Worm (Caenorhabditis elegans) whole organism, L4/young adult: ENCODE measurements around the gene W04G3.11.

Experiments
- W03F9.2 ChIP-seq: fragments of 150-350 bp; optimal IDR thresholded peaks from 2 replicates; lab custom pipeline; 2014; ENCODE audit warnings: missing biosample characterization, missing genetic modification characterization
- dao-5 ChIP-seq: sonication (generic microtip); optimal IDR thresholded peaks from 2 replicates; lab custom pipeline; 2016; ENCODE audit warnings: missing genotype, missing genetic modification characterization, moderate library complexity, missing compliant biosample characterization
- him-1 ChIP-seq: sonication (generic microtip); optimal IDR thresholded peaks from 2 replicates; lab custom pipeline; 2016; ENCODE audit warnings: missing genotype, missing genetic modification reagents, missing genetic modification characterization, missing compliant biosample characterization

W04G3.11 gene

DNA sequence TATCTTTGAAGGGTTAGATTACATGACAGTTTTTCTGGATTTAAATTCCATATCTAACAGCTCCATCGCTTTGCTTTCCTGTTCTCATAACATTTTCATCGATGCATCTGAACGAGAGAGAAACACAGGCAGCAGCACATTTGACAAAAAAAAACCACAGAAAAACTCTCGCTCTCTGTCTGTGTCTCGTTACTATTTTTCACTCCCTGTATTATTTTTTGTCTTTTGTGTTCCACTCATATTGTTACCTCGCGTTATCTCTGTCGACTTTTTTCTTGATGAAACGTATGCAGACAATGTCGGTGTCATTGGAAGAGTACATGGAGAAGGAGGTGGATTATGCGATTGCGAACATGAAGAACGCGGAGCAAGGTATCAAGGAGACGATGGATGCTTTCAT lies at the start of gene W04G3.11:
Gene W04G3.11 (plus strand): TSS at position 244 of the 400 bp plus-strand sequence.
- TF ChIP-seq dao-5 (tag; lab: Kevin White, UChicago), result no peak
- TF ChIP-seq him-1 (tag; lab: Kevin White, UChicago), result no peak
- TF ChIP-seq W03F9.2 (tag; lab: Kevin White, UChicago), result no peak

DNA sequence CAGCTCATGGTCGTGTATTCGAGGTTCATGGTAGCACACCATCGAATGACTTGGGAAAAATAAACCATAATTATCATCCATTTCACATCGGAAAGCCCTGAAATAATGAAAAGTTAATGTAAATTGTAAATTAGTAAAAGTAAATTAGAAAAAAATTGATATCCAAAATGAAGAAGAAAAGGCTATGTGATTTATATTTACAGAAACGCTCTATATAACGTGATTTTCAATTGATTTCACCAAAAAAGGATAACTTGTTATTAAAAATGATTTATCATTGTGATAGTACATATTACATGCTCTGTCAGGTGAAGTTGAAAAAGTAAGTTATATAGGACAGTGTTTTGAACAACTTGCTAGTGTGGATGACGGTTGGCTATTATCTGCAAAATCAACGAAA lies 46.2 kb upstream of the W04G3.11 start, which contains the start of gene C09F12.3:
Gene C09F12.3 (minus strand): TSS at position 101 of the 400 bp plus-strand sequence.
- TF ChIP-seq him-1 (tag; lab: Kevin White, UChicago), result no peak

DNA sequence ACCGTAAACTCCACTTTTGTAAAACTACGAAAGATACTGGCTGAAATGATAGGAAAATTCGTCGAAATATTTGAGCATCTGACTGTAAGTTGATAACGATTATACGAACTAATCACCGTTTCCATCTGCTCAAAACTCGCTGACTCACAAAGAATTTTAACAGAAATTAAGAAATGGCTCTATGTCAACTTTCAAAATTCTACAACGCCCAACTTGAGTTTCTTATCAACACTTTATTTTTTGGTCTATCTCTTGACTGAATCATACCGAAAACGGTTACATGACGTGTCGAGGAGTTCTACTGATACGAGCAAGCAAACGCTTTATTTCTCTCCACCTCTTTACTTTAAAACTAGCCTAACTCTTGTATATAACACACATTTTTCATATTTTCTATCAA lies 41.8 kb upstream of the W04G3.11 start, which contains the start of gene clc-1:
Gene clc-1 (plus strand): TSS at position 264 of the 400 bp plus-strand sequence.
- TF ChIP-seq dao-5 (tag; lab: Kevin White, UChicago) (no peak), W03F9.2 (tag; lab: Kevin White, UChicago) (no peak), him-1 (tag; lab: Kevin White, UChicago) (no peak)

DNA sequence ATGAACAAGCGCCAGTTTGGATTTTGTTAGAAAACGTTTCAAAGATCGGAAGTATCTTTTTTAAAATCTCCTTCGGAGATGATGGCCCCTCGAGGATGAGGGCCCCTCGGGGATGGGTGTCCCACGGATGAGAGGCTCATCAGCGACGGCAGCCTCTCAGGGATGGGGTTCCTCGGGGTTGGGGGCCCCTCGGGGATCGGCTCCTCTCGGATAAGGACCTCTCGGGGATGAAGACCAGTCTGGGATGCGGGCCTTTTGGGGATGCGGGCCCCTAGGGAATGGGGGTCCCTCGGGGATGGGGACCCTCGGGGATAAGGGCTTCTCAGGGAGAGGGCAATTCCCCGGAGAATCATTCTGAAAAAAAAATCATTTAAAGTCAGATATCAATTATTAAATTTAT lies 38.7 kb upstream of the W04G3.11 start:
- TF ChIP-seq W03F9.2 (tag; lab: Kevin White, UChicago) (no peak), dao-5 (tag; lab: Kevin White, UChicago) (no peak), him-1 (tag; lab: Kevin White, UChicago) (no peak)

DNA sequence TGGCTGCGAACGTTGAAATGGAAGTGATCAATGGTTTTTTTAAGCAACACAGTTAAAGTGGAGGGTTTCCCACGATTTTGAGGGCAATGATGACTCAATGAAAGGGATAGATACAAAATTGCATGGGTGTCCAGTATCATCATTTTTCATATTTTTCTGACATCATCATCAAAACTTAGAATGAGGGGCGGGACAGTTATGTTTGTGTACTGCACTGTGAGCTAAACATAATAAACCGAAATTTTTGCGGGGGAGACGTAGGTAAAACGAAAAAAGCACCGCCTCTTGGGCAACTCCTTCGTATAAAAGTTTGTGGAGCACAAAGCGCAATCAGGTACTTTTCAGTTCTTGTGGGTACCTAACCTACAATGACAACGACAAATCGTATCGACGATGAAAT lies 35.4 kb upstream of the W04G3.11 start, which contains the start of gene C09F12.2:
Gene C09F12.2 (plus strand): TSS at position 301 of the 400 bp plus-strand sequence.
- no peak for TF ChIP-seq W03F9.2 (tag; lab: Kevin White, UChicago)
- no peak for TF ChIP-seq him-1 (tag; lab: Kevin White, UChicago)
- TF ChIP-seq dao-5 (tag; lab: Kevin White, UChicago), result no peak

DNA sequence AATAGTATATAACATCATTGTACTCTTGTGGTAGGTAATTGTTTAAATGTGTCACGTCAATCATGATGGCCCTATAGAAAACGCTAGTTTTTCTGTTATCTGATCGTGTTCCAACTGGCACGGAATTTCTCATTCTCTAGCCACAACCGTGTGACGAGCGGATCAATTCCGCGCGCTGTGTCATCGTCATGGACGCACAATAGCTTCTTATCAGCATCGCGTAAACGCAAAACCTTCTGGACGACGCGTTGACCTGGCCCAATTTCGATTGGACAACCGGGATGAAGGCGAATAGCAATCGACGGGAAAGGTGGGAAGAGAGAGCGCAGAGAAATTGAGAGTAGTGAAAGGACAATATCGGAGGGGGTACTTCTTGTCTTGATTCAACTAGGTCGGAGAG lies 32.0 kb upstream of the W04G3.11 start, which contains the start of gene lpr-3:
Gene lpr-3 (plus strand): TSS at position 374 of the 400 bp plus-strand sequence.
- no peak for TF ChIP-seq him-1 (tag; lab: Kevin White, UChicago)
- TF ChIP-seq W03F9.2 (tag; lab: Kevin White, UChicago), result no peak
- TF ChIP-seq dao-5 (tag; lab: Kevin White, UChicago), result no peak

DNA sequence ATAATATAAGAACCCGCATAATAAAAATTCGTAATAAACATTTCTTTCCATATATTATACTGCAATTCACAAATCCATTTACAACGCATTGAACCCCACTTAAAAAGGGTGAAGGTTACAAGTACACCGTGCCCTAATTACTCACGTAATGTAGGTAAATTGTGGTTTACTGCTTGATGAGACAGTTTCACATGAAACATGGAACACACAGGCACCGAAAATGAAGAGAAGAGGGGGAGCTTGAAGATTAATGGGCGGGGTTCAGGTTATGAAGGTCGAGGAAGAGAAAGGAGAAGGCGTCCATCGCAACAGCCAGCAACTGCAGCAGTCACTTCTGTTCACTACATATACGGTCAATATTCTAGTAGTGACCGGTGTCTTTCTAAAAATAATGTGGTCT lies 29.3 kb upstream of the W04G3.11 start, which contains the start of gene lpr-6:
Gene lpr-6 (plus strand): TSS at position 251 of the 400 bp plus-strand sequence.
- no peak for TF ChIP-seq dao-5 (tag; lab: Kevin White, UChicago)
- TF ChIP-seq him-1 (tag; lab: Kevin White, UChicago), result no peak
- no peak for TF ChIP-seq W03F9.2 (tag; lab: Kevin White, UChicago)

- no peak for TF ChIP-seq dao-5 (tag; lab: Kevin White, UChicago)
- TF ChIP-seq W03F9.2 (tag; lab: Kevin White, UChicago), result no peak
- no peak for TF ChIP-seq him-1 (tag; lab: Kevin White, UChicago)
Observed at ce11 chrX:11060940-11061339, 28.1 kb upstream of the W04G3.11 start.

DNA sequence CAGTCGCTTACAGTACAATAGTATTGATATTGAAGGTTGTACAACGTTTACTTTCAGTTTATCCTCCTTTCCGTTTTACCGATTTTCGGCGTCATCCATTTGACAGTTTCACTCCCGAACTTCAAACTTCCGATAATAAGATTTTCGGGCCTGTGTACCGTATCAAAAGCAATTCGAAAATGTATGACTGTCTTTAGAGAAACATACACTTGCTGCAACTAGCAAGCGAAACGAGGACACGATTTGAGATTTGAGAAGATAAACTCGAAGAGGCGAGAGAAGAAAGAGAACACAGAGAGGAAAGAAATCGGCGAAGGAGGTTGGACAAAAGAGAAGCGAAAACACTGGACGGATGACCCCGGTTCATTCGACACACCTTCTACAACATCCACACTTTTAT lies 27.1 kb upstream of the W04G3.11 start, which contains the start of gene lpr-5:
Gene lpr-5 (plus strand): TSS at position 220 of the 400 bp plus-strand sequence.
- TF ChIP-seq W03F9.2 (tag; lab: Kevin White, UChicago), result no peak
- TF ChIP-seq him-1 (tag; lab: Kevin White, UChicago), result no peak
- TF ChIP-seq dao-5 (tag; lab: Kevin White, UChicago), result no peak

DNA sequence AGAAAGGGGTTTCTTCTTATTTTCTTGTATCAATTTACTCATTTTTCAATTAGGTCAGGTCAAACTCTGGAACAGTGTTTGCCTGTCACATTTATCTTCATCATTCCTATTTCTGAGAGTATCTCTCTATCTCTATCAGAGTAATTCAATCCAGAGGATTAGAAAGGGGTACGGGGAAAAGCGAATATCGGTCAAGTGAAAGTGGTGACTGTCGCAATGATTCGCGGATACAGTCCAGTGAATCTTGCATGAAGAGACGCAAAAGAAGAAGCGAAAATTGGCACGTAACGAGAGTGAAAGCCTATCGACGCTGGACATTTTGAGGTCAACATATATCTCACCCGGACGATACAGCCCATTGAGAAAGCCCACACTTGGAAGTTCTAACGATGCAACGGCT lies 24.2 kb upstream of the W04G3.11 start, which contains the start of gene lpr-4:
Gene lpr-4 (plus strand): TSS at position 328 of the 400 bp plus-strand sequence.
- TF ChIP-seq W03F9.2 (tag; lab: Kevin White, UChicago), result no peak
- no peak for TF ChIP-seq dao-5 (tag; lab: Kevin White, UChicago)
- no peak for TF ChIP-seq him-1 (tag; lab: Kevin White, UChicago)

- no peak for TF ChIP-seq W03F9.2 (tag; lab: Kevin White, UChicago)
Observed at ce11 chrX:11067256-11067655, 21.7 kb upstream of the W04G3.11 start.

ce11 chrX:11068334-11068733 lies 20.7 kb upstream of the W04G3.11 start, which contains the start of gene apt-9:
Gene apt-9, plus strand, starts transcription at chrX:11068527.
- TF ChIP-seq W03F9.2 (tag; lab: Kevin White, UChicago) (no peak), him-1 (tag; lab: Kevin White, UChicago) (no peak), dao-5 (tag; lab: Kevin White, UChicago) (no peak)

DNA sequence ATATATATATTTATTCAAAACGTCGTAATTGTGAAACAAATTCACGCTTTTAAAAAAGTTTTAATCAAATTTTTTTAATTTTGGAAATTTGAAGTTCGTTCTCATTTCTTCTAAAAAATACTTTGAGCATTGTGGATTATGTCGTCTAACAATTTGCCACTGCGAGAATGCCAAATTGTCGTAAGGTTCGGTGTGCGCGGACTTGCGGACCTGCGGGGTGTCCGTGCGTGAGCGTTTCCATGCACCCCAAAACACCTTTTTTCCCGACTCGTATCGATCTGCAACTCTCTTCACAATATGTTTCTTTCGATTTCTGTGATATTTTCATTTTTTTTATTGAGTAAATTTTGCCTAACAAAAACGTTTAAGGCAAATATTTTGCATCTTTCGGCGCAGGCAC lies 16.3 kb upstream of the W04G3.11 start:
- TF ChIP-seq dao-5 (tag; lab: Kevin White, UChicago), result no peak
- no peak for TF ChIP-seq him-1 (tag; lab: Kevin White, UChicago)
- TF ChIP-seq W03F9.2 (tag; lab: Kevin White, UChicago), result no peak

DNA sequence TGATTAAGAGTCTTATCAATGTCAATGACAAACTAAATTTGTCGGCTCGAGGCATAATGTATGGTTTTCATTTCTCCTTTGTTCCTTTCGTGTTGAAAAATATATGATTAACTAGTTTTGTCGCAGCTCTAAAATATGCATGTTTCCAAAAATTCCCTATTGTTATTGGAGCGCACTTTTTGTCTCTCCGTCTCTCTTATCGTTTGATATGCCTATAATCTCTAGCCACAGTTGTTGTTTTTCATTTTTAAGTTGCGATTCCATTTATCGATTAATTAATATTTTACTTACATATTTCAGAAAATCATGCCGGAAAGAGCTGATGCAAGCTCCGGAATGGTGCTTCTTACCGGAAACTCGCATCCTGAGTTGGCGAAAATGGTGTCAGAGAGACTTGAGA lies 15.6 kb upstream of the W04G3.11 start, which contains the start of gene W04G3.5:
Gene W04G3.5 (plus strand): TSS at position 301 of the 400 bp plus-strand sequence.
- TF ChIP-seq W03F9.2 (tag; lab: Kevin White, UChicago), result no peak
- TF ChIP-seq him-1 (tag; lab: Kevin White, UChicago), result no peak
- no peak for TF ChIP-seq dao-5 (tag; lab: Kevin White, UChicago)
